Worm (Caenorhabditis elegans): Measurements from ENCODE around the gene Y44A6C.1.

- TF ChIP-seq pha-4 (tag; optimal IDR thresholded peaks at IDR 0.05), result peak; percentile 89
- TF ChIP-seq snpc-4 (tag; optimal IDR thresholded peaks at IDR 0.05), result no peak
- no peak for TF ChIP-seq ztf-11 (tag; optimal IDR thresholded peaks at IDR 0.05)
- TF ChIP-seq nhr-12 (tag; optimal IDR thresholded peaks at IDR 0.05), result no peak
- no peak for TF ChIP-seq sptf-1 (tag; optimal IDR thresholded peaks at IDR 0.05)
- no peak for TF ChIP-seq ceh-83 (GFP tag; optimal IDR thresholded peaks at IDR 0.05)
- TF ChIP-seq nhr-28 (tag; optimal IDR thresholded peaks at IDR 0.05), result no peak
Measured at ce11 chrV:20753838-20754503, 40.3 kb downstream of the Y44A6C.1 start.

All from whole organism, mixed stage, embryonic.